Worm (Caenorhabditis elegans) whole organism, L1 larva: ENCODE results near the gene mig-10.

Experiments
- C16A3.4 ChIP-seq: fragments of 150-350 bp; optimal IDR thresholded peaks from 2 replicates; lab custom pipeline; 2014; ENCODE audit warnings: missing biosample characterization, missing genetic modification characterization
- mab-9 ChIP-seq: fragments of 200-800 bp; sonication (Bioruptor generic); IDR thresholded peaks from 2 replicates; pipeline ENCODE4 v1.3.6; 2022; ENCODE audit warnings: missing genetic modification reagents, missing genetic modification characterization, missing compliant biosample characterization
- xbp-1 ChIP-seq: sonication (generic microtip); optimal IDR thresholded peaks from 2 replicates; lab custom pipeline; 2016; ENCODE audit warnings: missing genetic modification characterization, missing compliant biosample characterization
- zag-1 ChIP-seq: fragments of 150-350 bp; optimal IDR thresholded peaks from 2 replicates; lab custom pipeline; 2014; ENCODE audit warnings: missing biosample characterization, missing genetic modification characterization

DNA sequence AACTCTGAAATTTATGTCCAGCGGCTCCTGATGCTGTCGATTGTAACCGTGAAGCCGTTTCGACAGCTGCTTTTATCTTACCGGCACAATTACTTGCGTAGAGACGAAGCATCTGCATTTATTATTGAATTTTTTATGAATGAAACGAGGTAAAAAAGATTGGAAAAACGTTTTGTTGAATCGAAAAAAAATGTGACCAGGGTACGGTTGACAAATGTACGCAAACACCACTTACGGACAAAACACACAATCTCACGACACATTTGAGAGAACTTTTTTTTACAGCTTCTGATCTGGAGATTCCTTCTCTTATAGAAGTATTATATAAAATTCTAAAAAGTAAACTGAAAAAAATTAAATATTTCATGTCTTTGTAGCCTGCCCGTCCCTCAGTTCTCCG is 52.9 kb downstream of the mig-10 start, which contains the start of the genes mrps-18A and ZC262.2:
- TF ChIP-seq xbp-1 (tag; lab: Kevin White, UChicago) = no peak
- no peak for TF ChIP-seq C16A3.4 (tag; lab: Kevin White, UChicago)
- TF ChIP-seq zag-1 (tag; lab: Kevin White, UChicago) = no peak
- no peak for TF ChIP-seq mab-9 (GFP tag; lab: Robert Waterston, UW)
